Fruit fly (Drosophila melanogaster): ENCODE measurements around the gene mRpL44.

mRpL44 gene

DNA sequence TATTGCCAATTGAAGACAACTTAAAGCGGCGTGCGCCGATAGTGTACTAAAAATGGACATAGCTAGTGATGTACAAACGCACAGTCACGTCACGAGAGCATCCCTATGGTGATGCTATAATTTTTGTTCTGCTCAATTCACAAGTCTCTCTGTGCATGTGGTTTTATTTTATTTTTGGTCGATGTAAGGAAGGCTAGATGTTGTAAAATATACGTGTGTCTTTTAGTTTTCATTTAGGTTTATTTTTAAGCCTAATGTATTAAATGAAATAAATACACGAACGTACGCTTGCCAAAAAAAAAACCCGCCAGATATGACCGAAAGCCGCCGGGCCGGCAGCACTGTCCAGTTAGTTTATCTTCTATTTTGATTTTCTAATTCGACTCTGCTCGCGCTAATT lies 4.1 kb upstream of the mRpL44 start, which contains the start of the genes CG45100, HDAC3 and Hcs:
Gene CG45100 (minus strand): TSS at position 50 of the 400 bp plus-strand sequence.
Gene HDAC3 (minus strand): TSS at position 50 of the 400 bp plus-strand sequence.
Gene Hcs (plus strand): TSS at position 349 of the 400 bp plus-strand sequence.
- peak; percentile 31 for TF ChIP-seq CG7101 (tag; optimal IDR thresholded peaks at IDR 0.05)
- TF ChIP-seq Clk (GFP tag; optimal IDR thresholded peaks at IDR 0.05): peak; percentile 29
- peak; percentile 28 for TF ChIP-seq Mnt (GFP tag; optimal IDR thresholded peaks at IDR 0.05)
- TF ChIP-seq tj (GFP tag; optimal IDR thresholded peaks at IDR 0.05): no peak
- no peak for TF ChIP-seq ovo (GFP tag; optimal IDR thresholded peaks at IDR 0.05)
- TF ChIP-seq CG14711 (tag; optimal IDR thresholded peaks at IDR 0.05): peak; percentile 26
- peak; percentile 19 for TF ChIP-seq pad (GFP tag; optimal IDR thresholded peaks at IDR 0.05)
- TF ChIP-seq CG12768 (GFP tag; optimal IDR thresholded peaks at IDR 0.05): peak; percentile 59
- TF ChIP-seq CG1620 (GFP tag; optimal IDR thresholded peaks at IDR 0.05): peak; percentile 39
- TF ChIP-seq CG11617 (GFP tag; optimal IDR thresholded peaks at IDR 0.05): peak; percentile 34
- no peak for TF ChIP-seq cic (GFP tag; optimal IDR thresholded peaks at IDR 0.05)

DNA sequence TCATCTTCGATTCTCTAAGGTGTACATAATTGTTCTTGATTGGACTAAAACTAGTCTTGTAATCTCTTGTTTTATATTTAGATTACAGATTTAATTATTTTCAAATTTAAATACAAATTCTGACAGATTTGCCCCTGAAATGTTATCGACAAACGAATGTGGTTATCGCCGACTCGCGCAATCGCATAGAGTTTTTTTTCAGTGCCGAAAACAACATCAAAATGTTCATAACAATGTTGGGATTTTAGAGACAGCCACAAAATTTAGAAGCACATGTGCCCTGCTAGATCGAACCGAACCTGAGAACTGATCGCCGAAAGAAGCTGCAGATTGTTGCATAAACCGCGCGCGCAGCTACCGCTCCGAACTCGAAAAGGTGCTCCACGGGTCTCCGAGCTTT lies 2.8 kb downstream of the mRpL44 start, which contains the start of gene POLDIP2:
Gene POLDIP2 (plus strand): TSS at position 160 of the 400 bp plus-strand sequence.
- TF ChIP-seq Mnt (GFP tag; optimal IDR thresholded peaks at IDR 0.05) (peak; percentile 37), toe (GFP tag; optimal IDR thresholded peaks at IDR 0.05) (no peak), tj (GFP tag; optimal IDR thresholded peaks at IDR 0.05) (no peak), kay (GFP tag; ENCODE audit: borderline replicate concordance) (no peak), Clk (GFP tag; optimal IDR thresholded peaks at IDR 0.05) (no peak)

DNA sequence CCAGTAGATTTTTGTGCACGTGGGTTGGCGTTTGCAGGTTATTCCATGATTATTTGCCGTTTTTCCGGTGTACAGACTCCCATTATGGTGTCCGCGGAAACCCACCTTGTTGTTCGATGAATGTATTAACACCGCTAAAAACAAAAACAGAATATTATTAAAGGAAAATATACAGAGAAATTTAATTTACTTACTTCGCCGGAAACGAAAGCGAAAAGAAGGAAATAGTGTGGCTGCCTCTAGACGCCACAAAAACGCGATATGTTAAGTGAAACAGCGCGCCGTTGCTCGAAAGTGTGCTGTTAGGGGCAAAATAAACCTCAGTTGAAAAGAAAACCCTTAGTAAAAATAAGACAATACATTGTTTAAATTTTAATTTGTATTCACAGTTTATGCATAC lies 3.6 kb downstream of the mRpL44 start, which contains the start of gene RpL35A:
Gene RpL35A (minus strand): TSS at position 227 of the 400 bp plus-strand sequence.
- peak; percentile 55 for TF ChIP-seq ovo (GFP tag; optimal IDR thresholded peaks at IDR 0.05)
- no peak for TF ChIP-seq kay (GFP tag; ENCODE audit: borderline replicate concordance)
- peak; percentile 79 for TF ChIP-seq CG12768 (GFP tag; optimal IDR thresholded peaks at IDR 0.05)
- peak; percentile 51 for TF ChIP-seq cic (GFP tag; optimal IDR thresholded peaks at IDR 0.05)
- TF ChIP-seq bab1 (GFP tag; optimal IDR thresholded peaks at IDR 0.05): peak; percentile 85
- no peak for TF ChIP-seq CG5204 (GFP tag; optimal IDR thresholded peaks at IDR 0.05)
- peak; percentile 82 for TF ChIP-seq Hr96 (GFP tag; optimal IDR thresholded peaks at IDR 0.05)
- TF ChIP-seq toe (GFP tag; optimal IDR thresholded peaks at IDR 0.05): no peak
- peak; percentile 69 for TF ChIP-seq CG7045 (GFP tag; optimal IDR thresholded peaks at IDR 0.05)
- TF ChIP-seq CG1620 (GFP tag; optimal IDR thresholded peaks at IDR 0.05): peak; percentile 73
- TF ChIP-seq Mnt (GFP tag; optimal IDR thresholded peaks at IDR 0.05): peak; percentile 92
- TF ChIP-seq CG14711 (tag; optimal IDR thresholded peaks at IDR 0.05): peak; percentile 67
- TF ChIP-seq Clk (GFP tag; optimal IDR thresholded peaks at IDR 0.05): no peak
- TF ChIP-seq CG11617 (GFP tag; optimal IDR thresholded peaks at IDR 0.05): peak; percentile 86
- no peak for TF ChIP-seq cnc (optimal IDR thresholded peaks at IDR 0.05)
- TF ChIP-seq tj (GFP tag; optimal IDR thresholded peaks at IDR 0.05): peak; percentile 52
- TF ChIP-seq CG7101 (tag; optimal IDR thresholded peaks at IDR 0.05): peak; percentile 85
- peak; percentile 70 for TF ChIP-seq Crg-1 (GFP tag; optimal IDR thresholded peaks at IDR 0.05)
- peak; percentile 59 for TF ChIP-seq pad (GFP tag; optimal IDR thresholded peaks at IDR 0.05)
- peak; percentile 83 for TF ChIP-seq CG33017 (tag; optimal IDR thresholded peaks at IDR 0.05)

DNA sequence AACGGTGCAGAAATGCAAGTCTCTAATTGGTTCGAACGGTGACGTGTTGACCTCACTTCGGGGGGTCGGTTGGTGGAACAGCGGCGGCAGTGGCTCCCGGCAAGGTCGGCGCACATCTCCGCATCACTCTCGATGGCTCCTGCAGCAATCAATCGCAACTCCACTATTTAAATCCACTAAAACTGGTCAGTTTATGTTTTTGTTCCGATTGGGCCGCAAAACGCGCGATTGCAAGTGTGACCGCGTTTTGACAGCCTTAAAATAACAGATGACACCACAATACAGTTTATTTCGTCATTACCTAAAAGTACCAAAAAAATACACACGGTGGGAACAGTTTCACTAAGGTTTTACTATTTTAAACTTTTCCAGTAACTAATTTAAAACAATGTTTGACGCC lies 6.0 kb downstream of the mRpL44 start, which contains the start of gene PEK:
Gene PEK (minus strand): TSS at position 273 of the 400 bp plus-strand sequence.
- TF ChIP-seq CG33017 (tag; optimal IDR thresholded peaks at IDR 0.05): no peak
- no peak for TF ChIP-seq ovo (GFP tag; optimal IDR thresholded peaks at IDR 0.05)
- no peak for TF ChIP-seq cic (GFP tag; optimal IDR thresholded peaks at IDR 0.05)
- TF ChIP-seq CG11617 (GFP tag; optimal IDR thresholded peaks at IDR 0.05): no peak
- TF ChIP-seq bab1 (GFP tag; optimal IDR thresholded peaks at IDR 0.05): peak; percentile 60
- no peak for TF ChIP-seq Clk (GFP tag; optimal IDR thresholded peaks at IDR 0.05)
- no peak for TF ChIP-seq pad (GFP tag; optimal IDR thresholded peaks at IDR 0.05)
- no peak for TF ChIP-seq Hr96 (GFP tag; optimal IDR thresholded peaks at IDR 0.05)
- no peak for TF ChIP-seq Crg-1 (GFP tag; optimal IDR thresholded peaks at IDR 0.05)
- no peak for TF ChIP-seq CG1620 (GFP tag; optimal IDR thresholded peaks at IDR 0.05)
- no peak for TF ChIP-seq CG7101 (tag; optimal IDR thresholded peaks at IDR 0.05)
- peak; percentile 3 for TF ChIP-seq CG14711 (tag; optimal IDR thresholded peaks at IDR 0.05)
- peak; percentile 5 for TF ChIP-seq Mnt (GFP tag; optimal IDR thresholded peaks at IDR 0.05)
- TF ChIP-seq tj (GFP tag; optimal IDR thresholded peaks at IDR 0.05): no peak

DNA sequence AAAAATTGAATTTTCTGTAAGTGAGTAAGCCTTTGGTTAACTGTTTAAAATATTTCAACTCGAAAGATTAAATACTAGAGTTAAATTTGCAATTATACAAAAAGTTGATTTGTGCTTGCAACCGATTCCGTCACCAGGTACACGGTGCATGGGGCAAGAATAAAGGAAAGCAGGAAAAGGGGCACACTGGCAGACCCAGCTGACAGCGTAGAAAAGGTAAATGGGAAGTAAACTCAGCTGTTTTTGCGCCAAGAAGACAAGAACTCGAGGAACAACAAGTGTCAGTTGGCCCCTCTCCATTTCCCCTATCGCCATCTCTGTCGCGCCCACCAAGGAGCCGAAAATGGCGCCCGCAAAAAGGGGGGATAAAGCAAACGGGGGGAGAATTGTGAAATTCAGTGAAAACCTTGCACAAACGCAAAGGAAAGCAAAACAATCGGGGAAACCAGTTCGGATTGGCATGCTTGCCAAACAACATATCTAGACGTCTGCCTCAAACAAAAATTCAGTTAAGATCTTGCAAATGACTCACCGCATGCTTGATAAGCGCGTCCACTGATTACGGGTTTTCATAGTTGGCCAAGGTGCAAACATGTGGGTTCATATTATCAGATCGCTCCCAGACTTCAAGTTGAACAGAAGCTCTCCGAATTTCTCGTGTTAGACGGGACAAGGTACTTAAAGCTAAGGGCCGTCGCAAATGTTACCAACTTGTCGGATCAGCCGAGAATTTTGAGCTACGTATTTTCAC lies 7.1 kb downstream of the mRpL44 start:
- TF ChIP-seq tj (GFP tag; optimal IDR thresholded peaks at IDR 0.05) (peak; percentile 66), Hr96 (GFP tag; optimal IDR thresholded peaks at IDR 0.05) (no peak), CG5204 (GFP tag; optimal IDR thresholded peaks at IDR 0.05) (no peak), CG7101 (tag; optimal IDR thresholded peaks at IDR 0.05) (no peak), pad (GFP tag; optimal IDR thresholded peaks at IDR 0.05) (peak; percentile 28)

DNA sequence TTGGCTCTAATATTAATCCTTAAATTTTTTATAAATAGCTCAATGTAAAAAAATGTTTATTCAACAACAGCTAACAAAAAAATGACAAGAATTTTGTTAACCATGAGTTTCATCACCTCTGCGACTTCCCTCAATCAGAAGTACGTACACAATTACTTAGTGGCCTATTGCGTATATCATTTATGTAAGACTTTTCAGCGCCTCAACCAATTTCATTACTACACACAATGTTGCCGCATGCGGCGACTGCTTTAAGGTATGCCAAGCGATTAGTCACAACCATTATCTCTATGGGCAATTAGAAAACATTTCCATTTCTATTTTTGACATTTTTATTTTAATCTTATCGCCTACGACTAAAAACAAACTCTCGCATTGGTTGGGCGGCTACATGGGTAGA lies 11.8 kb downstream of the mRpL44 start:
- no peak for TF ChIP-seq CG7045 (GFP tag; optimal IDR thresholded peaks at IDR 0.05)
- TF ChIP-seq Crg-1 (GFP tag; optimal IDR thresholded peaks at IDR 0.05): no peak

DNA sequence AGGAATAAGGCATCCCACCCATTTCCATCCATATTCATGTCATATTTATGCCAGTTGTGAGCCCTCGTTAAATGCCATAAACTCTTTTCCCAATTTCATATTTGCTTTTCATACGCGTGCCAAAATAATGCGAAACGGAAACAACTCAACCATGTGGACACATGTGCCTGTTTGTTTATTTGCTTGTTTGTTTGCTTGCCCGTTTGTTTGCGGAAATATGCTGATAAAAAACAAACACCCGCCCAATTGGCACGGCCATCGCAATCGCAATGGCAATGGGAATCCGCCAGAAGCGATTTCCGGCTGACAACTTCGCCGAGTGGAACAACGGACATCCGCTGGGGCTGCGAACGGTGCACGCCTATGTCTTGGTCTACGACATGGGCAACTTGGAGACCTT lies 16.1 kb downstream of the mRpL44 start:
- TF ChIP-seq tj (GFP tag; optimal IDR thresholded peaks at IDR 0.05) (no peak), CG1620 (GFP tag; optimal IDR thresholded peaks at IDR 0.05) (no peak), CG5204 (GFP tag; optimal IDR thresholded peaks at IDR 0.05) (no peak), CG11617 (GFP tag; optimal IDR thresholded peaks at IDR 0.05) (no peak), Clk (GFP tag; optimal IDR thresholded peaks at IDR 0.05) (no peak), pad (GFP tag; optimal IDR thresholded peaks at IDR 0.05) (no peak), kay (GFP tag; ENCODE audit: borderline replicate concordance) (no peak), Mnt (GFP tag; optimal IDR thresholded peaks at IDR 0.05) (no peak), CG7045 (GFP tag; optimal IDR thresholded peaks at IDR 0.05) (no peak), bab1 (GFP tag; optimal IDR thresholded peaks at IDR 0.05) (no peak), toe (GFP tag; optimal IDR thresholded peaks at IDR 0.05) (no peak), CG14711 (tag; optimal IDR thresholded peaks at IDR 0.05) (no peak), CG12768 (GFP tag; optimal IDR thresholded peaks at IDR 0.05) (no peak), cic (GFP tag; optimal IDR thresholded peaks at IDR 0.05) (no peak), CG33017 (tag; optimal IDR thresholded peaks at IDR 0.05) (no peak), ovo (GFP tag; optimal IDR thresholded peaks at IDR 0.05) (no peak), Crg-1 (GFP tag; optimal IDR thresholded peaks at IDR 0.05) (no peak), CG7101 (tag; optimal IDR thresholded peaks at IDR 0.05) (no peak), cnc (optimal IDR thresholded peaks at IDR 0.05) (no peak), Hr96 (GFP tag; optimal IDR thresholded peaks at IDR 0.05) (no peak)

Measured in whole organism, adult.